Worm (Caenorhabditis elegans) whole organism, mixed stage, embryonic: ENCODE data around the gene M199.2.

Experiments
- ceh-43 ChIP-seq: fragments of 200-800 bp; sonication (Bioruptor generic); optimal IDR thresholded peaks from 2 replicates; lab custom pipeline; 2018; ENCODE audit warnings: mild to moderate bottlenecking, missing genetic modification characterization, moderate library complexity, missing compliant biosample characterization
- lin-13 ChIP-seq: fragments of 150-350 bp; optimal IDR thresholded peaks from 2 replicates; lab custom pipeline; 2014; ENCODE audit warnings: missing biosample characterization, missing genetic modification characterization
- nhr-28 ChIP-seq: fragments of 150-350 bp; optimal IDR thresholded peaks from 2 replicates; lab custom pipeline; 2014; ENCODE audit warnings: missing biosample characterization, missing genetic modification characterization
- pha-4 ChIP-seq: fragments of 150-350 bp; optimal IDR thresholded peaks from 2 replicates; lab custom pipeline; 2018; ENCODE audit warnings: missing biosample characterization, missing genetic modification reagents, missing genetic modification characterization
- sem-2 ChIP-seq: fragments of 200-800 bp; sonication (Bioruptor generic); optimal IDR thresholded peaks from 2 replicates; lab custom pipeline; 2018; ENCODE audit warnings: mild to moderate bottlenecking, missing genetic modification characterization, missing compliant biosample characterization
- snpc-4 ChIP-seq: fragments of 150-350 bp; optimal IDR thresholded peaks from 2 replicates; lab custom pipeline; 2014; ENCODE audit warnings: missing biosample characterization, missing genetic modification characterization
- sptf-1 ChIP-seq: sonication (generic microtip); optimal IDR thresholded peaks from 2 replicates; lab custom pipeline; 2017; ENCODE audit warnings: mild to moderate bottlenecking, missing genetic modification characterization, moderate library complexity, missing compliant biosample characterization
- unc-62 ChIP-seq: fragments of 150-350 bp; optimal IDR thresholded peaks from 2 replicates; lab custom pipeline; 2014; ENCODE audit warnings: missing biosample characterization, missing genetic modification reagents, missing genetic modification characterization

- TF ChIP-seq lin-13 (tag; lab: Kevin White, UChicago) (no peak), sptf-1 (no peak), snpc-4 (tag; lab: Kevin White, UChicago) (no peak), unc-62 (GFP tag; lab: Kevin White, UChicago) (no peak), ceh-43 (no peak), nhr-28 (no peak), pha-4 (tag; lab: Kevin White, UChicago) (no peak), sem-2 (GFP tag; lab: Kevin White, UChicago) (no peak)
Observed at ce11 chrIV:15103224-15103679, 5.3 kb upstream of the M199.2 start, which contains the start of gene srt-44.
